Fruit fly (Drosophila melanogaster): ENCODE data around the gene f.

The f gene

dm6 chrX:17232642-17233041 lies at the start of gene f:
Gene f, plus strand, starts transcription at chrX:17232942.
- TF ChIP-seq Trl (optimal IDR thresholded peaks at IDR 0.05): peak in 1 of 2 experiments; percentile 28
- no peak for TF ChIP-seq Trl (GFP tag; optimal IDR thresholded peaks at IDR 0.05)
- TF ChIP-seq Sin3A (optimal IDR thresholded peaks at IDR 0.05): no peak

dm6 chrX:17183486-17183885 lies 49.3 kb upstream of the f start:
- TF ChIP-seq MBD-R2 (GFP tag; IDR thresholded peaks at IDR 0.05): no peak
- no peak for TF ChIP-seq CG8765 (GFP tag; IDR thresholded peaks at IDR 0.05)
- no peak for TF ChIP-seq MESR4 (GFP tag; optimal IDR thresholded peaks at IDR 0.05)
- TF ChIP-seq jigr1 (GFP tag; IDR thresholded peaks at IDR 0.05): no peak
- TF ChIP-seq btn (GFP tag; optimal IDR thresholded peaks at IDR 0.05): no peak
- no peak for TF ChIP-seq CG34376 (GFP tag; optimal IDR thresholded peaks at IDR 0.05)
- TF ChIP-seq tgo (GFP tag; IDR thresholded peaks at IDR 0.05): no peak
- no peak for TF ChIP-seq lov (optimal IDR thresholded peaks at IDR 0.05)
- no peak for TF ChIP-seq lov (GFP tag; IDR thresholded peaks at IDR 0.05)

- peak in 1 of 2 experiments; percentile 8 for TF ChIP-seq Eip74EF (GFP tag; optimal IDR thresholded peaks at IDR 0.05)
- no peak for TF ChIP-seq CG12155 (GFP tag; optimal IDR thresholded peaks at IDR 0.05)
- TF ChIP-seq CG15601 (tag; optimal IDR thresholded peaks at IDR 0.05): no peak
- TF ChIP-seq scrt (GFP tag; optimal IDR thresholded peaks at IDR 0.05): no peak
- no peak for TF ChIP-seq CG15696 (tag; optimal IDR thresholded peaks at IDR 0.05)
- TF ChIP-seq YL-1 (GFP tag; optimal IDR thresholded peaks at IDR 0.05): no peak
- TF ChIP-seq Doc2 (GFP tag; IDR thresholded peaks at IDR 0.05): no peak
- TF ChIP-seq CG13894 (tag; optimal IDR thresholded peaks at IDR 0.05): no peak
- TF ChIP-seq CG5180 (GFP tag; optimal IDR thresholded peaks at IDR 0.05): no peak
- TF ChIP-seq sens-2 (GFP tag; IDR thresholded peaks at IDR 0.05): no peak
- no peak for TF ChIP-seq shn (GFP tag; optimal IDR thresholded peaks at IDR 0.05)
- no peak for TF ChIP-seq HLH4C (GFP tag; IDR thresholded peaks at IDR 0.05; ENCODE audit: partially characterized antibody)
- no peak for TF ChIP-seq CG14050 (GFP tag; IDR thresholded peaks at IDR 0.05)
- TF ChIP-seq CG17829 (tag; optimal IDR thresholded peaks at IDR 0.05): no peak
- TF ChIP-seq Pdp1 (GFP tag; optimal IDR thresholded peaks at IDR 0.05): peak in 1 of 2 experiments; percentile 59
- TF ChIP-seq Atf6 (GFP tag; IDR thresholded peaks at IDR 0.05): no peak
- TF ChIP-seq cg (GFP tag; optimal IDR thresholded peaks at IDR 0.05): peak; percentile 0
- no peak for TF ChIP-seq salm (tag; optimal IDR thresholded peaks at IDR 0.05)
- no peak for TF ChIP-seq pnt (GFP tag; optimal IDR thresholded peaks at IDR 0.05)
- TF ChIP-seq CG18764 (GFP tag; optimal IDR thresholded peaks at IDR 0.05): no peak
- peak; percentile 12 for TF ChIP-seq sd (tag; optimal IDR thresholded peaks at IDR 0.05)
- no peak for TF ChIP-seq sna (GFP tag; IDR thresholded peaks at IDR 0.05; ENCODE audit: partially characterized antibody)
- TF ChIP-seq CG9932 (GFP tag; IDR thresholded peaks at IDR 0.05): no peak
- no peak for TF ChIP-seq CG14860 (GFP tag; IDR thresholded peaks at IDR 0.05; ENCODE audit: partially characterized antibody)
- no peak for TF ChIP-seq CG34422 (GFP tag; IDR thresholded peaks at IDR 0.05)
- no peak for TF ChIP-seq slbo (GFP tag; IDR thresholded peaks at IDR 0.05)
- no peak for TF ChIP-seq Deaf1 (tag; optimal IDR thresholded peaks at IDR 0.05)
- no peak for TF ChIP-seq p53 (GFP tag; optimal IDR thresholded peaks at IDR 0.05)
- TF ChIP-seq tin (GFP tag; optimal IDR thresholded peaks at IDR 0.05): no peak
- TF ChIP-seq CG1603 (tag; optimal IDR thresholded peaks at IDR 0.05): no peak
- TF ChIP-seq ttk (GFP tag; IDR thresholded peaks at IDR 0.05): no peak
- no peak for TF ChIP-seq CG10267 (tag; optimal IDR thresholded peaks at IDR 0.05)
- TF ChIP-seq Xbp1 (GFP tag; optimal IDR thresholded peaks at IDR 0.05): no peak
- no peak for TF ChIP-seq disco-r (GFP tag; optimal IDR thresholded peaks at IDR 0.05)
- TF ChIP-seq tna (GFP tag; IDR thresholded peaks at IDR 0.05; ENCODE audit: partially characterized antibody): no peak
- TF ChIP-seq Optix (GFP tag; IDR thresholded peaks at IDR 0.05): no peak
- no peak for TF ChIP-seq Max (GFP tag; optimal IDR thresholded peaks at IDR 0.05)
- no peak for TF ChIP-seq sim (GFP tag; IDR thresholded peaks at IDR 0.05)
These were observed 46.3 kb upstream of the f start for dm6 chrX:17186432-17186831.

All from whole organism, embryonic.